Worm (Caenorhabditis elegans) whole organism, L4 larva: Measurements from ENCODE around the gene srd-26.

Source experiments
- attf-4 ChIP-seq: sonication (generic microtip); optimal IDR thresholded peaks from 3 replicates; lab custom pipeline; 2017; ENCODE audit warnings: missing biosample characterization, missing genetic modification characterization
- ces-1 ChIP-seq: fragments of 150-350 bp; sonication (generic microtip); optimal IDR thresholded peaks from 4 replicates; lab custom pipeline; 2014; ENCODE audit warnings: missing biosample characterization, missing genetic modification reagents, missing genetic modification characterization
- dpl-1 ChIP-seq: fragments of 150-350 bp; optimal IDR thresholded peaks from 2 replicates; lab custom pipeline; 2014; ENCODE audit warnings: missing biosample characterization, missing genetic modification reagents, missing genetic modification characterization
- dve-1 ChIP-seq: sonication (generic microtip); optimal IDR thresholded peaks from 2 replicates; lab custom pipeline; 2017; ENCODE audit warnings: antibody characterized with exemption, mild to moderate bottlenecking, missing genetic modification characterization, missing compliant biosample characterization; ENCODE audit not compliant: insufficient read depth
- hmg-1.1 ChIP-seq: fragments of 200-800 bp; sonication (Bioruptor generic); IDR thresholded peaks from 2 replicates; pipeline ENCODE4 v1.3.6; 2022; ENCODE audit warnings: missing genetic modification reagents, missing genetic modification characterization, missing compliant biosample characterization
- ztf-11 ChIP-seq: fragments of 150-350 bp; optimal IDR thresholded peaks from 2 replicates; lab custom pipeline; 2014; ENCODE audit warnings: missing biosample characterization, missing genetic modification characterization

- TF ChIP-seq dpl-1 (GFP tag; lab: Kevin White, UChicago) = no peak
- peak; percentile 58 for TF ChIP-seq dve-1
- no peak for TF ChIP-seq attf-4 (tag; lab: Kevin White, UChicago)
- no peak for TF ChIP-seq ces-1 (GFP tag; lab: Kevin White, UChicago)
- no peak for TF ChIP-seq ztf-11
- no peak for TF ChIP-seq hmg-1.1
Observed at ce11 chrV:14162959-14163548, at the start of gene srd-26.
